Fruit fly (Drosophila melanogaster): ENCODE measurements around the gene btl.
A peak's percentile ranks its signal among the peaks of the same experiment; 100 is the strongest.

btl gene

dm6 chr3L:14050944-14051548 is 24.5 kb upstream of the btl start, which contains the start of gene CG6833 (continued):
- TF ChIP-seq phol (tag; optimal IDR thresholded peaks at IDR 0.05) (peak; percentile 73), CG14965 (GFP tag; optimal IDR thresholded peaks at IDR 0.05; ENCODE audit: borderline replicate concordance) (no peak), maf-S (GFP tag; optimal IDR thresholded peaks at IDR 0.05) (peak; percentile 60), Jarid2 (GFP tag; optimal IDR thresholded peaks at IDR 0.05) (no peak), dysf (GFP tag; IDR thresholded peaks at IDR 0.05) (peak; percentile 81), CG42726 (GFP tag; IDR thresholded peaks at IDR 0.05; ENCODE audit: partially characterized antibody) (0 out of 2 replicates have a peak, but pooled peaks have one; percentile 30), Ets97D (GFP tag; optimal IDR thresholded peaks at IDR 0.05) (peak; percentile 64), CG13775 (GFP tag; optimal IDR thresholded peaks at IDR 0.05) (peak; percentile 59), hb (GFP tag; IDR thresholded peaks at IDR 0.05; ENCODE audit: partially characterized antibody) (no peak), CG6765 (GFP tag; optimal IDR thresholded peaks at IDR 0.05) (no peak), PHDP (tag; optimal IDR thresholded peaks at IDR 0.05) (peak; percentile 10), dati (GFP tag; IDR thresholded peaks at IDR 0.05) (peak; percentile 62; the same call in 1 of the 2 replicates), CG31224 (GFP tag; IDR thresholded peaks at IDR 0.05) (peak; percentile 77), C15 (GFP tag; IDR thresholded peaks at IDR 0.05) (no peak), nmo (GFP tag; optimal IDR thresholded peaks at IDR 0.05) (peak; percentile 47), nerfin-1 (tag; optimal IDR thresholded peaks at IDR 0.05) (peak; percentile 38), cwo (GFP tag; optimal IDR thresholded peaks at IDR 0.05) (peak; percentile 11), trh (GFP tag; optimal IDR thresholded peaks at IDR 0.05) (no peak), CG8089 (GFP tag; optimal IDR thresholded peaks at IDR 0.05) (no peak), gfzf (GFP tag; optimal IDR thresholded peaks at IDR 0.05) (peak; percentile 92), z (GFP tag; IDR thresholded peaks at IDR 0.05) (no peak), CG11696 (GFP tag; IDR thresholded peaks at IDR 0.05) (no peak), Meics (GFP tag; optimal IDR thresholded peaks at IDR 0.05) (peak; percentile 67), kay (GFP tag; optimal IDR thresholded peaks at IDR 0.05) (peak; percentile 33), tll (GFP tag; optimal IDR thresholded peaks at IDR 0.05) (no peak), CG15269 (tag; optimal IDR thresholded peaks at IDR 0.05) (peak; percentile 48), CG13424 (tag; optimal IDR thresholded peaks at IDR 0.05) (peak; percentile 63), CG8281 (tag; optimal IDR thresholded peaks at IDR 0.05) (peak; percentile 15), CG3407 (GFP tag; optimal IDR thresholded peaks at IDR 0.05) (no peak), NFAT (GFP tag; IDR thresholded peaks at IDR 0.05) (peak; percentile 94), CG16813 (GFP tag; IDR thresholded peaks at IDR 0.05; ENCODE audit: partially characterized antibody) (no peak), Vsx1 (GFP tag; optimal IDR thresholded peaks at IDR 0.05) (no peak), dmrt11E (tag; optimal IDR thresholded peaks at IDR 0.05) (peak; percentile 27), luna (GFP tag; optimal IDR thresholded peaks at IDR 0.05) (peak; percentile 57), CG18262 (tag; optimal IDR thresholded peaks at IDR 0.05) (peak; percentile 57), H15 (GFP tag; IDR thresholded peaks at IDR 0.05) (peak; percentile 76), CG12391 (tag; optimal IDR thresholded peaks at IDR 0.05) (peak; percentile 51), D (optimal IDR thresholded peaks at IDR 0.05) (no peak), D (GFP tag; optimal IDR thresholded peaks at IDR 0.05) (peak; percentile 58), slbo (GFP tag; IDR thresholded peaks at IDR 0.05) (peak; percentile 94), Atf3 (GFP tag; optimal IDR thresholded peaks at IDR 0.05) (peak; percentile 50), CG8924 (tag; optimal IDR thresholded peaks at IDR 0.05) (peak; percentile 45), CG4617 (GFP tag; optimal IDR thresholded peaks at IDR 0.05; ENCODE audit: borderline replicate concordance) (peak; percentile 74), Chrac-16 (GFP tag; optimal IDR thresholded peaks at IDR 0.05) (peak; percentile 51), CG10274 (GFP tag; optimal IDR thresholded peaks at IDR 0.05) (peak; percentile 6), CG31441 (GFP tag; IDR thresholded peaks at IDR 0.05) (peak; percentile 100), pan (optimal IDR thresholded peaks at IDR 0.05) (no peak), pan (GFP tag; optimal IDR thresholded peaks at IDR 0.05 in 1 of 2, IDR thresholded peaks at IDR 0.05 in 1 of 2) (peak in 1 of 2 experiments; percentile 84), CG10321 (GFP tag; IDR thresholded peaks at IDR 0.05) (no peak), CG16863 (GFP tag; optimal IDR thresholded peaks at IDR 0.05) (peak; percentile 59)
